Fruit fly (Drosophila melanogaster) whole organism, embryonic: ENCODE results near the gene Prim2.
A peak's percentile ranks its signal among the peaks of the same experiment; 100 is the strongest.

Experiments
- Bteb2 ChIP-seq: fragments of 200-800 bp; sonication (Bioruptor generic); optimal IDR thresholded peaks from 2 replicates; lab custom pipeline; 2016; ENCODE audit warnings: missing biosample characterization, missing genetic modification characterization
- CG10209 ChIP-seq: fragments of 200-800 bp; sonication (Bioruptor generic); optimal IDR thresholded peaks from 3 replicates; lab custom pipeline; 2017; ENCODE audit warnings: missing biosample characterization, mild to moderate bottlenecking, missing genetic modification characterization, missing genetic modification reagents
- CG10979 ChIP-seq: fragments of 200-800 bp; sonication (Bioruptor generic); optimal IDR thresholded peaks from 2 replicates; lab custom pipeline; 2018; ENCODE audit warnings: missing biosample characterization, mild to moderate bottlenecking, missing genetic modification characterization, moderate library complexity
- CG11696 ChIP-seq: fragments of 200-800 bp; sonication (Bioruptor generic); IDR thresholded peaks from 2 replicates; pipeline ENCODE4 v1.3.6; 2022; ENCODE audit warnings: missing biosample characterization, missing genetic modification characterization
- CG14441 ChIP-seq: fragments of 200-800 bp; sonication (Bioruptor generic); IDR thresholded peaks from 2 replicates; pipeline ENCODE4 v1.3.6; 2022; ENCODE audit warnings: missing biosample characterization, missing genetic modification characterization
- CG15479 ChIP-seq: fragments of 200-800 bp; sonication (Bioruptor generic); optimal IDR thresholded peaks from 3 replicates; lab custom pipeline; 2019; ENCODE audit warnings: missing biosample characterization, mild to moderate bottlenecking, missing genetic modification characterization, moderate library complexity
- CG17829 ChIP-seq: fragments of 200-800 bp; optimal IDR thresholded peaks from 2 replicates; lab custom pipeline; 2019; ENCODE audit warnings: missing biosample characterization, mild to moderate bottlenecking, missing genetic modification characterization, moderate library complexity
- CG31224 ChIP-seq: fragments of 200-800 bp; sonication (Bioruptor generic); IDR thresholded peaks from 2 replicates; pipeline ENCODE4 v1.3.6; 2022; ENCODE audit warnings: missing biosample characterization, missing genetic modification characterization
- CG31365 ChIP-seq: fragments of 200-800 bp; sonication (Bioruptor generic); optimal IDR thresholded peaks from 2 replicates; lab custom pipeline; 2018; ENCODE audit warnings: missing biosample characterization, mild to moderate bottlenecking, missing genetic modification characterization
- CG3847 ChIP-seq: fragments of 200-800 bp; sonication (Bioruptor generic); IDR thresholded peaks from 2 replicates; pipeline ENCODE4 v1.3.6; 2022; ENCODE audit warnings: missing biosample characterization, missing genetic modification characterization
- CG5953 ChIP-seq: fragments of 200-800 bp; sonication (Bioruptor generic); IDR thresholded peaks from 2 replicates; pipeline ENCODE4 v1.3.6; 2022; ENCODE audit warnings: missing biosample characterization, missing genetic modification characterization
- CG6175 ChIP-seq: fragments of 200-800 bp; sonication (Bioruptor generic); IDR thresholded peaks from 3 replicates; pipeline ENCODE4 v1.3.6; 2022; ENCODE audit warnings: missing biosample characterization, missing genetic modification characterization
- CG6272 ChIP-seq: fragments of 200-800 bp; sonication (Bioruptor generic); IDR thresholded peaks from 2 replicates; pipeline ENCODE4 v1.3.6; 2022; ENCODE audit warnings: missing biosample characterization, missing genetic modification characterization
- CG6854 ChIP-seq: fragments of 200-800 bp; sonication (Bioruptor generic); optimal IDR thresholded peaks from 3 replicates; lab custom pipeline; 2017; ENCODE audit warnings: missing biosample characterization, mild to moderate bottlenecking, missing genetic modification characterization
- CG7372 ChIP-seq: fragments of 200-800 bp; sonication (Bioruptor generic); IDR thresholded peaks from 2 replicates; pipeline ENCODE4 v1.3.6; 2022; ENCODE audit warnings: missing biosample characterization, missing genetic modification characterization
- CG8281 ChIP-seq: fragments of 200-800 bp; sonication (Bioruptor generic); optimal IDR thresholded peaks from 2 replicates; lab custom pipeline; 2018; ENCODE audit warnings: missing biosample characterization, mild to moderate bottlenecking, missing genetic modification characterization, moderate library complexity
- CoRest ChIP-seq: fragments of 200-800 bp; sonication (Bioruptor generic); optimal IDR thresholded peaks from 3 replicates; lab custom pipeline; 2018; ENCODE audit warnings: missing biosample characterization, mild to moderate bottlenecking, missing genetic modification characterization, moderate library complexity
- H2.0 ChIP-seq: fragments of 200-800 bp; sonication (Bioruptor generic); IDR thresholded peaks from 2 replicates; pipeline ENCODE4 v1.3.6; 2022; ENCODE audit warnings: missing biosample characterization, missing genetic modification characterization
- HmgZ ChIP-seq: fragments of 200-800 bp; sonication (Bioruptor generic); optimal IDR thresholded peaks from 2 replicates; lab custom pipeline; 2018; ENCODE audit warnings: missing biosample characterization, mild to moderate bottlenecking, missing genetic modification characterization
- Meics ChIP-seq: fragments of 200-800 bp; sonication (Bioruptor generic); optimal IDR thresholded peaks from 2 replicates; lab custom pipeline; 2017; ENCODE audit warnings: missing biosample characterization, mild to moderate bottlenecking, missing genetic modification characterization
- Mrtf ChIP-seq: fragments of 200-800 bp; sonication (Bioruptor generic); IDR thresholded peaks from 3 replicates; pipeline ENCODE4 v1.3.6; 2022; ENCODE audit warnings: missing biosample characterization, missing genetic modification characterization
- Rx ChIP-seq: fragments of 200-800 bp; sonication (Bioruptor generic); IDR thresholded peaks from 2 replicates; pipeline ENCODE4 v1.3.6; 2022; ENCODE audit warnings: missing biosample characterization, missing genetic modification characterization
- Sox100B ChIP-seq: fragments of 200-800 bp; sonication (Bioruptor generic); optimal IDR thresholded peaks from 3 replicates; lab custom pipeline; 2018; ENCODE audit warnings: missing biosample characterization, mild to moderate bottlenecking, missing genetic modification characterization
- Sox102F ChIP-seq: fragments of 200-800 bp; sonication (Bioruptor generic); optimal IDR thresholded peaks from 2 replicates; lab custom pipeline; 2018; ENCODE audit warnings: missing biosample characterization, mild to moderate bottlenecking, missing genetic modification characterization, moderate library complexity
- Sry-β ChIP-seq: fragments of 200-800 bp; sonication (Bioruptor generic); optimal IDR thresholded peaks from 2 replicates; lab custom pipeline; 2018; ENCODE audit warnings: missing biosample characterization, mild to moderate bottlenecking, missing genetic modification characterization, moderate library complexity
- Sry-δ ChIP-seq: fragments of 200-800 bp; sonication (Bioruptor generic); optimal IDR thresholded peaks from 2 replicates; lab custom pipeline; 2016; ENCODE audit warnings: missing biosample characterization, missing genetic modification characterization
- Tbp ChIP-seq: fragments of >200 bp; optimal IDR thresholded peaks from 2 replicates; lab custom pipeline; 2018; ENCODE audit warnings: missing biosample characterization, missing genetic modification characterization
- Xbp1 ChIP-seq: fragments of 200-800 bp; sonication (Bioruptor generic); optimal IDR thresholded peaks from 3 replicates; lab custom pipeline; 2016; ENCODE audit warnings: missing biosample characterization, mild to moderate bottlenecking, missing genetic modification characterization
- Xrp1 ChIP-seq: fragments of 200-800 bp; sonication (Bioruptor generic); IDR thresholded peaks from 2 replicates; pipeline ENCODE4 v1.3.6; 2022; ENCODE audit warnings: missing biosample characterization, missing genetic modification characterization
- YL-1 ChIP-seq: fragments of 200-800 bp; sonication (Bioruptor generic); optimal IDR thresholded peaks from 3 replicates; lab custom pipeline; 2017; ENCODE audit warnings: missing biosample characterization, mild to moderate bottlenecking, missing genetic modification characterization
- ab ChIP-seq: fragments of 200-800 bp; sonication (Bioruptor generic); optimal IDR thresholded peaks from 2 replicates; lab custom pipeline; 2016; ENCODE audit warnings: missing biosample characterization, missing genetic modification characterization
- aop ChIP-seq: fragments of 200-800 bp; sonication (Bioruptor generic); IDR thresholded peaks from 2 replicates; pipeline ENCODE4 v1.3.6; 2022; ENCODE audit warnings: missing biosample characterization, missing genetic modification characterization
- bbx ChIP-seq: fragments of 200-800 bp; sonication (Bioruptor generic); IDR thresholded peaks from 2 replicates; pipeline ENCODE4 v1.3.6; 2022; ENCODE audit warnings: missing biosample characterization, missing genetic modification characterization; ENCODE audit not compliant: partially characterized antibody
- br ChIP-seq: fragments of >200 bp; optimal IDR thresholded peaks from 2 replicates; lab custom pipeline; 2017
- crp ChIP-seq, 2 experiments: fragments of 200-800 bp; sonication (Bioruptor generic); optimal IDR thresholded peaks; 2 replicates in 1 of 2; 3 replicates in 1 of 2; lab custom pipeline; 2017; ENCODE audit warnings: missing biosample characterization in 2 of 2, missing genetic modification characterization in 2 of 2, mild to moderate bottlenecking in 1 of 2, moderate library complexity in 1 of 2
- dm ChIP-seq: fragments of 200-800 bp; sonication (Bioruptor generic); optimal IDR thresholded peaks from 3 replicates; lab custom pipeline; 2016; ENCODE audit warnings: missing biosample characterization, missing genetic modification characterization
- en ChIP-seq: fragments of 200-800 bp; sonication (Bioruptor generic); optimal IDR thresholded peaks from 2 replicates; lab custom pipeline; 2016; ENCODE audit warnings: missing biosample characterization, missing genetic modification characterization
- gcm2 ChIP-seq: fragments of 200-800 bp; sonication (Bioruptor generic); optimal IDR thresholded peaks from 2 replicates; lab custom pipeline; 2016; ENCODE audit warnings: missing biosample characterization, missing genetic modification characterization
- grau ChIP-seq: fragments of 200-800 bp; optimal IDR thresholded peaks from 3 replicates; lab custom pipeline; 2019; ENCODE audit warnings: missing biosample characterization, mild to moderate bottlenecking, missing genetic modification characterization, moderate library complexity
- gro ChIP-seq: fragments of 200-800 bp; sonication (Bioruptor generic); optimal IDR thresholded peaks from 2 replicates; lab custom pipeline; 2016; ENCODE audit warnings: missing biosample characterization, missing genetic modification characterization
- gsb ChIP-seq: fragments of 200-800 bp; sonication (Bioruptor generic); IDR thresholded peaks from 2 replicates; pipeline ENCODE4 v1.3.6; 2022; ENCODE audit warnings: missing biosample characterization, missing genetic modification characterization
- jumu ChIP-seq: fragments of 200-800 bp; sonication (Bioruptor generic); optimal IDR thresholded peaks from 3 replicates; lab custom pipeline; 2016; ENCODE audit warnings: missing biosample characterization, missing genetic modification characterization
- kni ChIP-seq: fragments of 200-800 bp; sonication (Bioruptor generic); optimal IDR thresholded peaks from 3 replicates; lab custom pipeline; 2017; ENCODE audit warnings: mild to moderate bottlenecking, missing biosample characterization, missing genetic modification reagents, missing genetic modification characterization
- mirr ChIP-seq: fragments of 200-800 bp; sonication (Bioruptor generic); optimal IDR thresholded peaks from 3 replicates; lab custom pipeline; 2018; ENCODE audit warnings: missing biosample characterization, mild to moderate bottlenecking, missing genetic modification characterization
- nom ChIP-seq: fragments of 200-800 bp; sonication (Bioruptor generic); optimal IDR thresholded peaks from 2 replicates; lab custom pipeline; 2017; ENCODE audit warnings: missing biosample characterization, missing genetic modification characterization, mild to moderate bottlenecking, moderate library complexity, missing genetic modification reagents
- org-1 ChIP-seq: fragments of 200-800 bp; sonication (Bioruptor generic); optimal IDR thresholded peaks from 2 replicates; lab custom pipeline; 2017; ENCODE audit warnings: missing biosample characterization, missing genetic modification characterization
- seq ChIP-seq: fragments of 200-800 bp; sonication (Bioruptor generic); IDR thresholded peaks from 2 replicates; pipeline ENCODE4 v1.3.6; 2022; ENCODE audit warnings: missing biosample characterization, missing genetic modification characterization
- so ChIP-seq: fragments of 200-800 bp; sonication (Bioruptor generic); IDR thresholded peaks from 3 replicates; pipeline ENCODE4 v1.3.6; 2022; ENCODE audit warnings: missing biosample characterization, missing genetic modification characterization
- stwl ChIP-seq: fragments of 200-800 bp; sonication (Bioruptor generic); optimal IDR thresholded peaks from 3 replicates; lab custom pipeline; 2018; ENCODE audit warnings: missing biosample characterization, mild to moderate bottlenecking, missing genetic modification characterization, moderate library complexity
- unc-4 ChIP-seq: fragments of 200-800 bp; sonication (Bioruptor generic); IDR thresholded peaks from 2 replicates; pipeline ENCODE4 v1.3.6; 2022; ENCODE audit warnings: missing biosample characterization, missing genetic modification characterization; ENCODE audit not compliant: partially characterized antibody
- yki ChIP-seq: fragments of >200 bp; optimal IDR thresholded peaks from 3 replicates; lab custom pipeline; 2018

Gene Prim2

DNA sequence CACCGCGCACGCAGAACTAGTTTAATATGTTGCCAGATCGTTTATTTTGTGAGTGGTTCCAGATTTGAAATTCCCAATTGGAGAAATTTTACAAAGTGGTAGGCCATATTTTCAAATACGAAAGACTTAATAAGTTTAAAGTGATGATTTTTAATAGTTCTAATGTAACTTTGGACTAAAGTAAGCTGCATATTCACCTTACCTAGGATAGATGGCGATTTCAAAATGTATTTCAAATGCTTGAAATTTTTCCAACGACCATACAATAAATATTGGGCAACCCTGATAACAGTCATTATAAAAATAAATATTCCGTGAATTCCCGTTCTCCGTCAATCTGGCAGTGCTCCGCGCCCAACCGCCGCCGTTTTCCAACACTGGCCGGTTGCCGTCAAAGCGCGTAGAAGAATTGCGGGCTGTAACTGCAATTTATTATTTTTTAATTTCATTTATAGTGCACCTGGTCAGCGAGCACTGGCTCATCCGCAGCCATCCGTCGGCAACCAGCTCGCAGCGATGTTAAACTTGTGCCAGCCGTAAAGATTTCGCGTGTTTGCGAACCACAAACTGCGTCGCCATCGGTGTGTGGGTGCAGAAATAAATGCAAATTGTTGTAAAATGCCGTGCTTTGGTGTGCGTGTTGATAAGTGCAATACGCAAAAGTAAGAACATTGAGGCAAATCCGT is 14.6 kb upstream of the Prim2 start, which contains the start of the genes Ide and RhoBTB (continued):
- TF ChIP-seq CG14441 = peak; percentile 75
- TF ChIP-seq bbx (GFP tag; lab: Robert Waterston, UW) = no peak
- no peak for TF ChIP-seq Tbp (GFP tag; lab: Kevin White, UChicago)
- peak; percentile 54; the same call in 1 of the 2 replicates for TF ChIP-seq Xrp1 (GFP tag; lab: Robert Waterston, UW)
- peak; percentile 88 for TF ChIP-seq Xbp1 (GFP tag; lab: Kevin White, UChicago)
- peak; percentile 34; the same call in 1 of the 2 replicates for TF ChIP-seq seq (GFP tag; lab: Robert Waterston, UW)
- peak; percentile 23 for TF ChIP-seq org-1 (GFP tag; lab: Kevin White, UChicago)
- TF ChIP-seq CG6175 (GFP tag; lab: Robert Waterston, UW) = no peak
- no peak for TF ChIP-seq mirr (GFP tag; lab: Kevin White, UChicago)
- TF ChIP-seq CG7372 (GFP tag; lab: Robert Waterston, UW) = peak; percentile 85
- TF ChIP-seq Sox102F = peak; percentile 73
- peak; percentile 3 for TF ChIP-seq CG31365 (tag; lab: Kevin White, UChicago)
- TF ChIP-seq YL-1 (GFP tag; lab: Kevin White, UChicago) = peak; percentile 50
- peak; percentile 64 for TF ChIP-seq CG15479
- peak; percentile 91 for TF ChIP-seq jumu (GFP tag; lab: Kevin White, UChicago)
- TF ChIP-seq HmgZ = peak; percentile 72
- TF ChIP-seq CG8281 (tag; lab: Kevin White, UChicago) = peak; percentile 60
- peak; percentile 85 for TF ChIP-seq grau (tag; lab: Kevin White, UChicago)
- TF ChIP-seq CG6272 = peak; percentile 82
- TF ChIP-seq Bteb2 (GFP tag; lab: Kevin White, UChicago) = peak; percentile 76
- TF ChIP-seq CoRest (tag; lab: Kevin White, UChicago) = peak; percentile 96
- no peak for TF ChIP-seq CG5953 (GFP tag; lab: Robert Waterston, UW)
- TF ChIP-seq gro (GFP tag; lab: Kevin White, UChicago) = peak; percentile 84
- TF ChIP-seq yki (lab: Kevin White, UChicago) = no peak
- peak; percentile 68 for TF ChIP-seq kni
- no peak for TF ChIP-seq gsb (GFP tag; lab: Robert Waterston, UW)
- TF ChIP-seq Rx = 0 out of 2 replicates have a peak, but pooled peaks have one; percentile 41
- TF ChIP-seq gcm2 (GFP tag; lab: Kevin White, UChicago) = peak; percentile 59
- TF ChIP-seq br (lab: Kevin White, UChicago) = no peak
- TF ChIP-seq so (GFP tag; lab: Robert Waterston, UW) = no peak
- TF ChIP-seq CG10979 (tag; lab: Kevin White, UChicago) = peak; percentile 52
- peak; percentile 93 for TF ChIP-seq CG3847 (GFP tag; lab: Robert Waterston, UW)
- TF ChIP-seq unc-4 = no peak
- 0 out of 2 replicates have a peak, but pooled peaks have one; percentile 41 for TF ChIP-seq H2.0 (GFP tag; lab: Robert Waterston, UW)
- TF ChIP-seq Sox100B = no peak
- peak; percentile 67 to 91 for TF ChIP-seq crp (GFP tag; optimal IDR thresholded peaks at IDR 0.05; lab: Kevin White, UChicago)
- peak; percentile 30 for TF ChIP-seq nom
- peak; percentile 66 for TF ChIP-seq Sry-δ (GFP tag; lab: Kevin White, UChicago)
- TF ChIP-seq CG6854 (GFP tag; lab: Kevin White, UChicago) = no peak
- no peak for TF ChIP-seq Sry-β (GFP tag; lab: Kevin White, UChicago)
- TF ChIP-seq ab (GFP tag; lab: Kevin White, UChicago) = peak; percentile 61
- peak; percentile 63 for TF ChIP-seq stwl (tag; lab: Kevin White, UChicago)
- peak; percentile 52 for TF ChIP-seq en (GFP tag; lab: Kevin White, UChicago)
- no peak for TF ChIP-seq aop (GFP tag; lab: Robert Waterston, UW)
- TF ChIP-seq Meics (GFP tag; lab: Kevin White, UChicago) = peak; percentile 71
- TF ChIP-seq CG11696 = no peak
- TF ChIP-seq Mrtf (GFP tag; lab: Robert Waterston, UW) = peak; percentile 61
- TF ChIP-seq CG10209 (GFP tag; lab: Kevin White, UChicago) = peak; percentile 79
- peak; percentile 72 for TF ChIP-seq dm
- TF ChIP-seq CG31224 = peak; percentile 64
- TF ChIP-seq CG17829 = peak; percentile 79
